Worm (Caenorhabditis elegans): ENCODE measurements around the gene madf-5.

The madf-5 gene

DNA sequence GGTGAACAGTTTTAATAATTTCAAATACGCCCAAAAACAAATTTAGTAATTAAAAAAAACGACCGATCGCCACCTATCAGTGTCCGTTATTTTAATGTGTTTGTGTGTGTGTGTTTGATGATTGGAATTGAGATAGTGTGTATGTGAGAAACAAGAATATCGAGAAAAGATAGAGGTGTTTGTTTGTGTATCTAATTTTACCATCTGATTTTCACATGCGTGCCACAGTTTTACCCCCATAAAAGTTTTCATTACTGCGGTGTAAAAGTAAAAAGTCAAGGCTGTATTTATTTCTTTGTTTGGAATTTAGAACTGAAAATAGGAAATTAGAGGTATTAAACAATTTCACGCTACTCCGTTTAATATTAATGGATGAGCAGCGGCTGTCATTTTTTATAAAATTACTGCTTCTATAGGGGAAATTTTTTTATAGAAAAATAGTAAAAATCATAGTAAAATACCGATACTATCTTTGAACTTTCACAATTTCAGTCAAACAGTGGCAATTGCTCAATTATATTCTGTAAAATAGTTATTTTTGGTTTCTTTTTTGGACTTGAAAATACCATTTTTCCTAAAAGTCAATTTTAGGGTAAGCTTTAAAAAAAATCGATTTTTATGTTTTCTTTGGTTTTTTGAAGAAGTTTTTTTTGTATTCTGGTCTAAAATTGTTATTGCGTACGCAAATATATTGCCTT, 26.7 kb downstream of the madf-5 start:
- TF ChIP-seq flt-1 (GFP tag; IDR thresholded peaks at IDR 0.05): no peak
- TF ChIP-seq ztf-23 (GFP tag; IDR thresholded peaks at IDR 0.05): no peak
- no peak for TF ChIP-seq klf-2 (GFP tag; conservative IDR thresholded peaks at IDR 0.05)
- TF ChIP-seq ztf-29 (GFP tag; IDR thresholded peaks at IDR 0.05): no peak
- TF ChIP-seq ref-1 (GFP tag; conservative IDR thresholded peaks at IDR 0.05): no peak
- no peak for TF ChIP-seq med-1 (GFP tag; optimal IDR thresholded peaks at IDR 0.05; ENCODE audit: insufficient read depth)
- TF ChIP-seq cog-1 (tag; optimal IDR thresholded peaks at IDR 0.05): no peak
- TF ChIP-seq tab-1 (GFP tag; IDR thresholded peaks at IDR 0.05): no peak
- TF ChIP-seq T22C8.4 (GFP tag; IDR thresholded peaks at IDR 0.05): no peak

DNA sequence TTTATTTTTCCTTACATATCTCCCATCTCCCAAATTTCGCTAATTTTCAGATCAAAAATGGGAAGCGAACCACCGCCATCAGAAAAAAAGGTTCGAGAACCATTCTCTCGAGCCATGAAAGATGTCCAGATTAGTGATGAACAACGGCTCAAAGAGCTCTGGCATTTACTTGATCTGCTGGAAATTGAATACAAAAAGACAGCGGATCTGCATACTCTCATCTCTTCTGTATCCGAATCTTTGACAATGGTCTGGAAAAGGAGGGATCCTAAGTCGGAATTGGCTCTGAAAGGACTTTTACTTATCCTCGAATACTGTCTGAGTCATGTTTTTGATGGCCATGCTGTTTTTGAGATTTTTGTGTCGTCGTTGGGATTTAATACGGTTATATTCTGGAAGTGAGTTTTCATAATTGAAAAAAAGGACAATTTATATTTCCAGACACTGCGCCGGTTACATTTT, 27.5 kb downstream of the madf-5 start, which contains the start of gene tps-2:
tps-2 (plus strand) TSS at position 51 of the 462 bp plus-strand sequence.
- TF ChIP-seq flt-1 (GFP tag; IDR thresholded peaks at IDR 0.05) (no peak), ztf-29 (GFP tag; IDR thresholded peaks at IDR 0.05) (no peak), klf-2 (GFP tag; conservative IDR thresholded peaks at IDR 0.05) (no peak), tab-1 (GFP tag; IDR thresholded peaks at IDR 0.05) (no peak), ztf-23 (GFP tag; IDR thresholded peaks at IDR 0.05) (no peak), T22C8.4 (GFP tag; IDR thresholded peaks at IDR 0.05) (no peak), cog-1 (tag; optimal IDR thresholded peaks at IDR 0.05) (no peak), med-1 (GFP tag; optimal IDR thresholded peaks at IDR 0.05; ENCODE audit: insufficient read depth) (no peak), ref-1 (GFP tag; conservative IDR thresholded peaks at IDR 0.05) (no peak)

DNA sequence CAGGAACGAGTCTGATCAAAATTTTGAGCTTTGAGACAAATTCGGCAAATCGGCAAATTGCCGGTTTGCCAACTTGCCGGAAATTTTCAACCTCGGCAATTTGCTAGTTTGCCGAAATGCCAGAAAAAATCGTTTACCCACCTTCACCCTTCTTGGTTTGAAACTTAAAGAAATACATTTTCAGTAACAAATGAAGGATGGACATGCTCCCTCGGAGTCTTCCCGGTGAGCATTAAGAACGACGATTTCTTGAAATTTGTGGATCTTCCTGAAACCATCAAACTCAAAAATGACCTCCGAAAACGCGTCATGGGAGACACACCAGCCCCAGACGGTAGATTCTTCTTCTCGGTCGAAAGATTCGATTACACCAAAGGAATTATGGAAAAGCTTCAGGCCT, 29.3 kb downstream of the madf-5 start:
- TF ChIP-seq flt-1 (GFP tag; IDR thresholded peaks at IDR 0.05) (no peak), ztf-23 (GFP tag; IDR thresholded peaks at IDR 0.05) (no peak), med-1 (GFP tag; optimal IDR thresholded peaks at IDR 0.05; ENCODE audit: insufficient read depth) (no peak), cog-1 (tag; optimal IDR thresholded peaks at IDR 0.05) (no peak), klf-2 (GFP tag; conservative IDR thresholded peaks at IDR 0.05) (no peak), tab-1 (GFP tag; IDR thresholded peaks at IDR 0.05) (no peak), ztf-29 (GFP tag; IDR thresholded peaks at IDR 0.05) (no peak), ref-1 (GFP tag; conservative IDR thresholded peaks at IDR 0.05) (no peak), T22C8.4 (GFP tag; IDR thresholded peaks at IDR 0.05) (no peak)

DNA sequence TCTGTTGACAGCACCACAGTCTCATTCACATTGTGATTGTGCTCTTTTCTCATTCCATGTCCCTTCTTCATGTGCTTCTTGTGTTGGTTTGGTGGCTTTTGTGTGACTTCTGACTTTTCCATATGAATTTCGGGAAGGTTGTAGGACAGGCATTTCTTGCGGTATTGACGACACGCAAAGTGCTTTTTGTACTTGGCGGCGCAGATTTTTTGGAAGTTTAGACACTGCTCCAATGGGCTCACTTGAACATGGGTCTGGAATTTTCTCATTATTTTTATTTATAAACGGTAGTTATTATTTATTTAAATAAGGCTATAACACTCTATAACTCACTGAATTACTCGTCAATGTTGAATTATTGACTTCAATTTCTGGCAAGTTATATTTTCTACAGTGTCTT, 30.8 kb downstream of the madf-5 start:
- TF ChIP-seq ref-1 (GFP tag; conservative IDR thresholded peaks at IDR 0.05) (no peak), flt-1 (GFP tag; IDR thresholded peaks at IDR 0.05) (no peak)

DNA sequence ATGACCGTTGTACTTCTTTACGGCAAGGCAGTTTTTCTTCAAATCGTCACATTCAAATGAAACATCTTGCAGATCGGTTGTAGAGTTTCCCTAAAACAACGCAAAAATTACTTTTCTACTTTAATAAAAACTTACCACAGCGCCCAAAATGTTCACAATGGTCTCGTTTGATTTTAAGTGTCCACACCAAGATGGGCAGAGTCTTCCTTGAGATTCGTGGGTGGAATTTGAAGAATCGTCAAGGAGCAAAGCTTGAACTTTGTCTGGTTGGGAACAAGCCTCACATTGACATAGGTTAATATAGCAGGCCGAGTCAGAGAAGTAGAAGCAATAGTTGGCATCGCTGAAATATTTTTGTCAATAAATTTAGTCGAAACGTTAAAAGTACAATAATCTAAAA, 31.6 kb downstream of the madf-5 start:
- no peak for TF ChIP-seq klf-2 (GFP tag; conservative IDR thresholded peaks at IDR 0.05)
- TF ChIP-seq cog-1 (tag; optimal IDR thresholded peaks at IDR 0.05): no peak
- no peak for TF ChIP-seq ztf-23 (GFP tag; IDR thresholded peaks at IDR 0.05)
- TF ChIP-seq ref-1 (GFP tag; conservative IDR thresholded peaks at IDR 0.05): no peak
- TF ChIP-seq med-1 (GFP tag; optimal IDR thresholded peaks at IDR 0.05; ENCODE audit: insufficient read depth): no peak
- TF ChIP-seq tab-1 (GFP tag; IDR thresholded peaks at IDR 0.05): no peak
- TF ChIP-seq ztf-29 (GFP tag; IDR thresholded peaks at IDR 0.05): no peak
- TF ChIP-seq T22C8.4 (GFP tag; IDR thresholded peaks at IDR 0.05): no peak
- TF ChIP-seq flt-1 (GFP tag; IDR thresholded peaks at IDR 0.05): no peak

DNA sequence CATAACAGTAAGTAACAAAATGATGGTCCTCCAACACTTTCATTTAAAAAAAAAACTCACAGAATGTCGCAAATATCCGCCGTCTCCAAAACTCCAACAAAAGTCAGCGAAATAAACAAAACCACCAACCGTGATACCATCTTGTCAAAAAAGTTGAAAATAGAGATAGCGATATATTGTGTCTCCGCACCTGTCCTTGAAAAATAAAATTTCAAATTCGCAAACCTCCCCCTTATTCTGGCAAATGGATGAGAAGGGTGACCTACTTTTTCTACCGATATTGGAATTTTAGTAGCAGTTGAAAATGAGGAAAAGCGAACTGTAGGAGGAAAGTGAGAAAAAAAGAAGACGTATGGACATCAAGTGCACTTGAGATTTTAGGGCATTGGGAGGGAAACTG, 32.1 kb downstream of the madf-5 start, which contains the start of gene F19H8.2:
F19H8.2 (minus strand) TSS at position 391 of the 400 bp plus-strand sequence.
- TF ChIP-seq klf-2 (GFP tag; conservative IDR thresholded peaks at IDR 0.05) (no peak), ztf-29 (GFP tag; IDR thresholded peaks at IDR 0.05) (no peak), ref-1 (GFP tag; conservative IDR thresholded peaks at IDR 0.05) (no peak), flt-1 (GFP tag; IDR thresholded peaks at IDR 0.05) (no peak), med-1 (GFP tag; optimal IDR thresholded peaks at IDR 0.05; ENCODE audit: insufficient read depth) (no peak), cog-1 (tag; optimal IDR thresholded peaks at IDR 0.05) (no peak), tab-1 (GFP tag; IDR thresholded peaks at IDR 0.05) (no peak), T22C8.4 (GFP tag; IDR thresholded peaks at IDR 0.05) (no peak), ztf-23 (GFP tag; IDR thresholded peaks at IDR 0.05) (no peak)

DNA sequence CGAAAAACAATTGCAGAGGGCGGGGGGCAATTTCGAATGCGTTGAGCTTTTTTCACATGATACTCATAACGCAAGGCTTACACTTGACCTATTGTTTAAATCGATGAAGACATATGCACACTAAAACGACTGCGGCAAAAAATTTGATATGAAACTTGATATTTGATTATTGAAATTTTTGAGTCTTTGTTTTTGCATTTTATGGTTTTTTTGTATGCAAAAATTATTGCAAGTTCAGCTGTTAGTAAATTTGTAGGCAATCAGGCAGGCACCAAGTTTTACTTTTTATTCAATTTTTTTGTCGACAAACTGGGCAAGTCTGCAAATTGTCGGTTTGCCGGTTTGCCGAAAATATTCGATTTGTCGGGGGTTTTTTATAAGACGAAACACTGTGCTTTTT, 32.8 kb downstream of the madf-5 start, which contains the start of gene arl-3:
arl-3 (plus strand) TSS at position 301 of the 400 bp plus-strand sequence.
- TF ChIP-seq T22C8.4 (GFP tag; IDR thresholded peaks at IDR 0.05): no peak
- no peak for TF ChIP-seq cog-1 (tag; optimal IDR thresholded peaks at IDR 0.05)
- no peak for TF ChIP-seq tab-1 (GFP tag; IDR thresholded peaks at IDR 0.05)
- TF ChIP-seq ztf-23 (GFP tag; IDR thresholded peaks at IDR 0.05): no peak
- no peak for TF ChIP-seq klf-2 (GFP tag; conservative IDR thresholded peaks at IDR 0.05)
- no peak for TF ChIP-seq med-1 (GFP tag; optimal IDR thresholded peaks at IDR 0.05; ENCODE audit: insufficient read depth)
- no peak for TF ChIP-seq flt-1 (GFP tag; IDR thresholded peaks at IDR 0.05)
- no peak for TF ChIP-seq ref-1 (GFP tag; conservative IDR thresholded peaks at IDR 0.05)

DNA sequence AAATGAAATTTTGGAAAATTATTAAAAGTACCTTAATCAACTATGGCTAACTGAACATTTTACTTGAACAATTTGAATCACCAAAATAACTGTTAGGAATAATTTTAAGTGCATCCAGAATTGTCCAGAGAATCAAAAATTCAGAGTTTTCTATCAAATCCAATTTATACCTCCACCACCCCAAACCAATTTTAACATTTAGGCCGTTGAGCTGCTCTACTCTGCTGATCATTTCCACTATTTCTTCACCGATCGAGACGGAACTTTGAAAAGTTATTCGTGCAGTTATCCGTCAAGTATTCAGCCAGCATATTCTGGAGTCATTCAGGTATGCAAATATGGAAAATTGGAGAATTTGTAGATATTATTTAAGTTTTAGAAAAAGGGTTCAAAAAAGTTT, 35.1 kb downstream of the madf-5 start:
- TF ChIP-seq ztf-29 (GFP tag; IDR thresholded peaks at IDR 0.05) (no peak), tab-1 (GFP tag; IDR thresholded peaks at IDR 0.05) (no peak)

DNA sequence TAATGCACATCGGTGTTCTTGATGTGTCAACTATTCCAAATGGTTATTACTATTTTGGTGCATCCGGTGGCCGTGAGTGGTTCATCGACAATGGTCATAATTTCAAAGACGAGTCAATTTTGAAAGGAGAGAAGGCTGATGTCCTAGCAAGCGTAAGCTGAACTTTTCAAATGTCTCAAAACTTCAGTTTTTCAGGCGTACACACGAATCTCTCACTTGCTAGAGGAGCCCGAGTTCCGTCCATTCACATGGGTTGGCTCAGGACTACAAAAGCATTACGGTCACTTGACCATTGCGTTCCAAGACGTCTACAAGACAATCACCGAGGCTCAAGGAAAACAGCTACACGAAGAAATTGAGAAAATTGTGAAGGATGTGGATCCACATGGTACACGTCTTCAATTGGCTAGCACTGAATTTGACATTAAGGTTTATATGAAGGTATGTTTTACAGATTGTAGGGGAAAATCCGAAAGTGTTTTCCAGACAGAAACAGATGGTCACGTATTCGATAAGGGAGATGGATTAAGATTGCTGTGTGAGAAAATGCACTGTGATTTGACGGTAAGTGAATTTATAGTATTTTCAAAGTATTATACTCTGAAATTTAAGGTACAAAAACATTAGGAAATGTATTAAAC, 36.0 kb downstream of the madf-5 start:
- TF ChIP-seq ref-1 (GFP tag; conservative IDR thresholded peaks at IDR 0.05) (no peak), klf-2 (GFP tag; conservative IDR thresholded peaks at IDR 0.05) (no peak), ztf-29 (GFP tag; IDR thresholded peaks at IDR 0.05) (no peak), med-1 (GFP tag; optimal IDR thresholded peaks at IDR 0.05; ENCODE audit: insufficient read depth) (no peak), ztf-23 (GFP tag; IDR thresholded peaks at IDR 0.05) (no peak), tab-1 (GFP tag; IDR thresholded peaks at IDR 0.05) (no peak), T22C8.4 (GFP tag; IDR thresholded peaks at IDR 0.05) (no peak), cog-1 (tag; optimal IDR thresholded peaks at IDR 0.05) (no peak), flt-1 (GFP tag; IDR thresholded peaks at IDR 0.05) (no peak)

All from whole organism, midembryonic.